Worm (Caenorhabditis elegans) whole organism, L1 larva: ENCODE data around the gene Y54G2A.52.
A peak's percentile ranks its signal among the peaks of the same experiment; 100 is the strongest.

Experiments used
- C16A3.4 ChIP-seq: fragments of 150-350 bp; optimal IDR thresholded peaks from 2 replicates; lab custom pipeline; 2014; ENCODE audit warnings: missing biosample characterization, missing genetic modification characterization
- C34B4.2 ChIP-seq: sonication (generic microtip); optimal IDR thresholded peaks from 2 replicates; lab custom pipeline; 2017; ENCODE audit warnings: mild to moderate bottlenecking, missing genetic modification characterization, missing compliant biosample characterization
- elt-2 ChIP-seq: sonication (generic microtip); optimal IDR thresholded peaks from 2 replicates; lab custom pipeline; 2016; ENCODE audit warnings: missing genetic modification characterization, mild to moderate bottlenecking, inconsistent platforms, missing compliant biosample characterization, missing genetic modification reagents
- fkh-10 ChIP-seq: sonication (generic microtip); optimal IDR thresholded peaks from 2 replicates; lab custom pipeline; 2017; ENCODE audit warnings: missing biosample characterization, missing genetic modification reagents, missing genetic modification characterization
- nhr-12 ChIP-seq: sonication (generic microtip); optimal IDR thresholded peaks from 2 replicates; lab custom pipeline; 2017; ENCODE audit warnings: missing biosample characterization, missing genetic modification characterization
- skn-1 ChIP-seq: fragments of 150-350 bp; optimal IDR thresholded peaks from 2 replicates; lab custom pipeline; 2014; ENCODE audit warnings: missing biosample characterization, missing genetic modification characterization
- snpc-4 ChIP-seq: fragments of 150-350 bp; optimal IDR thresholded peaks from 2 replicates; lab custom pipeline; 2014; ENCODE audit warnings: missing biosample characterization, missing genetic modification characterization
- sox-4 ChIP-seq: sonication (generic microtip); optimal IDR thresholded peaks from 2 replicates; lab custom pipeline; 2016; ENCODE audit warnings: missing genetic modification characterization, missing compliant biosample characterization
- ztf-11 ChIP-seq, 2 experiments: sonication (generic microtip); optimal IDR thresholded peaks; 2 replicates each; lab custom pipeline; 2016 to 2017; ENCODE audit warnings: missing genetic modification characterization in 2 of 2, missing biosample characterization in 1 of 2, missing compliant biosample characterization in 1 of 2

- TF ChIP-seq ztf-11 (tag; optimal IDR thresholded peaks at IDR 0.05; lab: Kevin White, UChicago) (no peak), elt-2 (tag; lab: Kevin White, UChicago) (no peak), fkh-10 (GFP tag; lab: Kevin White, UChicago) (peak; percentile 40), snpc-4 (no peak), sox-4 (tag; lab: Kevin White, UChicago) (no peak), C34B4.2 (tag; lab: Kevin White, UChicago) (no peak), C16A3.4 (tag; lab: Kevin White, UChicago) (no peak), nhr-12 (no peak), skn-1 (tag; lab: Kevin White, UChicago) (no peak)
Measured at ce11 chrIV:2775992-2776630, 22.4 kb downstream of the Y54G2A.52 start.
